Worm (Caenorhabditis elegans): Measurements from ENCODE around the gene gst-7.
"Not testable (repeated sequence)": the region's sequence is repeated elsewhere in the genome, so short reads cannot be mapped to it uniquely, and the experiment has no call there.

gst-7 gene

DNA sequence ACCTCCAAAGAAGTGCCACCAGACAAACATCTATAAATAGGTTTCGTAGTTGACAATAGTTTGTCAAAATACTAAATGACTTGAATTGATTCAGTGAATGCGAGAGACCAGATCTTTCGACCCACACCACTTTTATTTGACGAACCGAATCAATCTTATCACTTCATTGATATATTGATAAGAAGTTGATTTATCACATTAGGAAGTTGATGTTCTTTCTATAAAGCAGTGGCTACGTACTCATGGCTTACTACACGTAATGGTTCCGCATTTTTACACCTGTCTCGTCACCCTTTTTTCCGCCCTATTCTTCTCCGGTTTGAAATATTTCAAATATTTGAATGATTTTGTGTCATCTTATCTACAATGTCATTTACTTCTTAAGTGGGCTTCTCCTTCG, 38.7 kb downstream of the gst-7 start:
- TF ChIP-seq dao-5 (tag; optimal IDR thresholded peaks at IDR 0.05) (no peak), him-1 (tag; optimal IDR thresholded peaks at IDR 0.05) (no peak), W03F9.2 (tag; optimal IDR thresholded peaks at IDR 0.05) (no peak)

DNA sequence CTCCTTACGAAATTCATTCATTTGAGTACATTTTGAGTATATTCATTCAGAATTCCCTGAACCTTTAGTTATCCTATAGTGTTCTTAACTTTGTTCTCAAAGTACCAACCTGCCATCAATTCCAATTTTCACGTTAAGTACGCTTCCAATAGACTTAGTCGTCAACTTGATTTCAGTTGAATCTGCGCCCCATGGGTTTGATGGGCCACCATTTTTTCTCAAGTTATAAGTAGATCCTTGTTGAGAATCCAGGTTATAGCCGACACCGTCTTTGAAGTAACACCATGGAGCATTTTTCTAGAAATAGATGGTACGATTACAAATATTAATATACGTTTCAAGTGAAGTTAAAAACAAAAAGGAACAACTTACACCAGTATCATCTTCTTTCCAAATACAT, 42.9 kb downstream of the gst-7 start:
- no peak for TF ChIP-seq W03F9.2 (tag; optimal IDR thresholded peaks at IDR 0.05)
- TF ChIP-seq him-1 (tag; optimal IDR thresholded peaks at IDR 0.05): no peak
- TF ChIP-seq dao-5 (tag; optimal IDR thresholded peaks at IDR 0.05): no peak

DNA sequence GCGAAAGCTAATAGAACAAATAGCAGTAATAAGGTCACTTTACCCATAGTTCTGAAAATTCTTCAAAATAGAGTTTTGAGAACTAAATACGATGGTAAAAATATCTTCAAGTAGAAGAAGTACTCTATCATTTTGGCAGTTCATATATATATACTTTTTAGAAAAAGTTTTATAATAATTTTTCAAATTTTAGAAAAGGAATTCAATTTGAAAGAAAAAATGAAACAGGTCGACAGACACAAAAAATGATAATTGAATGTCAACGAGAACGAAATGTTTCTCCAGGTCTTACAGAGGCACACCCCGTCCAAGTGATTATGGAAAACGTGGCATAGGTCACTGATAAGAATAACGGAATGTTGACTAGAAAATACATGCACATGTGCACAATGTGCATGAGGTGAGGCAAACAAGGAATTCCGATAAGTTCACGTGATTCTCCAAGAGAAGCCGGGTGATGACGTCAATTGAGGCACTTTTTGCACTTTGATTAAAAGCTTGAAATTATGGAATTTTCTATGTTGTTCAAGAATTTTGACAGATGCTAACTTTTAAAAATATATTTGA, 43.4 kb downstream of the gst-7 start, which contains the start of gene aagr-2:
Gene aagr-2 (minus strand): TSS at position 51 of the 567 bp plus-strand sequence.
- TF ChIP-seq him-1 (tag; optimal IDR thresholded peaks at IDR 0.05): no peak

DNA sequence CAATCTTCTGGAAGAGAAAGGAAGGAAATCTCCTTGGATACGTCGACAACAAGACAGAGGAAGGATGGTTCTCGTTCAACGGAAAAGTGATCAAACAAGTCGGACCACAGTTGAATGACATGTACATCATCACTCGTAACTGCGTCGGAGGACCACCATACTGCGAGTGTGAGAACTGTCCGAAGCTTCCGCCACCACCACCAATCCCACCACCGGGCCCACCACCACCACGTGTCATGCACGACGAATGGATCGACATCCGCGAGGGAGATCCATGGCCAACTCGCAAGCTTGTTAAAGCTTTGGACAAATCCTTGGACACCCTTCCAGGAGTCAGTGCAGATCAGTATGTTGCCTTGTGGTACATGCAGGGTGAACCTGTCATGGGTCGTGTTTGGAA, 49.4 kb downstream of the gst-7 start:
- TF ChIP-seq W03F9.2 (tag; optimal IDR thresholded peaks at IDR 0.05) (no peak), him-1 (tag; optimal IDR thresholded peaks at IDR 0.05) (no peak), dao-5 (tag; optimal IDR thresholded peaks at IDR 0.05) (no peak)

DNA sequence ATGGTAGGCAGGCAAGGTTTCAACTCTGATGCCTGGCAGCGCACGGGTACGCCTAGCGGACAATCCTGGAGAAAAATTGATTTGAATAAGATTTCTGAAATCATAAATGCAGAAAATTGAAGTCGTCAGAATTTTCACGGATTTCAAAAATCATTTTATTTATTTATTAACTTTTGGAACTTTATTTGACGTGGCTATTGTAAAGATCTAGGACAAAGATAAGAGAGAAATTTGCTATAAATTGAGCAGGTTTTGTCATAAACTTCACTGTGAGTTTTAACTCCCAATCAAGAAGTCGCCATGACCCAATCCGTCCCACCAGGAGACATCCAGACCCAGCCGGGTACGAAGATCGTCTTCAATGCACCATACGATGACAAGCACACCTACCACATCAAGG, 50.9 kb downstream of the gst-7 start, which contains the start of gene msp-152:
Gene msp-152 (plus strand): TSS at position 301 of the 400 bp plus-strand sequence.
- TF ChIP-seq him-1, dao-5, W03F9.2 (tag; optimal IDR thresholded peaks at IDR 0.05): not testable (repeated sequence)
